Fruit fly (Drosophila melanogaster): Measurements from ENCODE around the gene CG15561.

dm6 chr3R:31168968-31169367, 46.8 kb downstream of the CG15561 start, which contains the start of gene stops:
- TF ChIP-seq grau (tag; optimal IDR thresholded peaks at IDR 0.05) (no peak), hb (GFP tag; IDR thresholded peaks at IDR 0.05; ENCODE audit: partially characterized antibody) (no peak), kni (GFP tag; optimal IDR thresholded peaks at IDR 0.05) (no peak), en (GFP tag; optimal IDR thresholded peaks at IDR 0.05) (no peak), Hsf (GFP tag; optimal IDR thresholded peaks at IDR 0.05) (no peak), CG11085 (GFP tag; IDR thresholded peaks at IDR 0.05) (no peak)
